Fruit fly (Drosophila melanogaster) whole organism, larva: Measurements from ENCODE around the gene CG32163.

Experiments
- noc ChIP-seq: fragments of 200-800 bp; sonication (Bioruptor generic); optimal IDR thresholded peaks from 3 replicates; lab custom pipeline; 2019; ENCODE audit warnings: missing biosample characterization, mild to moderate bottlenecking, missing genetic modification characterization, moderate library complexity

Gene CG32163

dm6 chr3L:16631844-16632537 lies 45.0 kb downstream of the CG32163 start:
- TF ChIP-seq noc, result no peak

dm6 chr3L:16634091-16634490 lies 47.1 kb downstream of the CG32163 start:
- TF ChIP-seq noc, result no peak

DNA sequence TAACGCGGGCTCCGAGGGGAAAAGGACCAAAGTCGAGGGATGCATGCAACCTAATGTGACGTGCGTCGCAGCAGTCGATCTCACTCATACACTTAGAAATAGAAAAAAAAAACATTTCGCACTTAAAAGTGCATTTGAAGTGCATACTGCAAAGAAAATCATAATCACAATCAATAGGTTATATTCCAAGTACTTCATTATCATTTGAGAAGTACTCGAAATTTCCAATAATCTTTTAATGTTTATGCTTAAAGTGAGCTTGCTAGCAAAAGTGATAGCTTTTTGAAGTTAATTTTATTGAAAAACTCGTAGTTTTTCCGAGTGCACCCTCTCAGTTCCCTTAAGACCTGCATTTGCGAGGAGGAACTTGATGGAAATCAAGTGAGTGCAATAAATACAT lies 47.6 kb downstream of the CG32163 start:
- no peak for TF ChIP-seq noc

dm6 chr3L:16635566-16636210 lies 48.7 kb downstream of the CG32163 start:
- TF ChIP-seq noc, result peak; percentile 65
